Fruit fly (Drosophila melanogaster) whole organism, embryonic: ENCODE results near the gene Usp5.
A peak's percentile ranks its signal among the peaks of the same experiment; 100 is the strongest.

Experiments
- Aef1 ChIP-seq: fragments of 200-800 bp; sonication (Bioruptor generic); IDR thresholded peaks from 3 replicates; pipeline ENCODE4 v1.3.6; 2022; ENCODE audit warnings: missing biosample characterization, missing genetic modification characterization
- Asciz ChIP-seq: fragments of 200-800 bp; sonication (Bioruptor generic); optimal IDR thresholded peaks from 2 replicates; lab custom pipeline; 2017; ENCODE audit warnings: missing biosample characterization, mild to moderate bottlenecking, missing genetic modification characterization, missing genetic modification reagents
- Blimp-1 ChIP-seq: fragments of 200-800 bp; sonication (Bioruptor generic); optimal IDR thresholded peaks from 3 replicates; lab custom pipeline; 2018; ENCODE audit warnings: missing biosample characterization, missing genetic modification characterization, mild to moderate bottlenecking, moderate library complexity, missing genetic modification reagents
- CG10431 ChIP-seq: fragments of 200-800 bp; sonication (Bioruptor generic); optimal IDR thresholded peaks from 3 replicates; lab custom pipeline; 2018; ENCODE audit warnings: missing biosample characterization, mild to moderate bottlenecking, missing genetic modification characterization
- CG10462 ChIP-seq: fragments of 200-800 bp; sonication (Bioruptor generic); optimal IDR thresholded peaks from 2 replicates; lab custom pipeline; 2016; ENCODE audit warnings: missing biosample characterization, missing genetic modification characterization
- CG10959 ChIP-seq: fragments of 200-800 bp; sonication (Bioruptor generic); IDR thresholded peaks from 2 replicates; pipeline ENCODE4 v1.3.6; 2022; ENCODE audit warnings: missing biosample characterization, missing genetic modification characterization
- CG11247 ChIP-seq: fragments of 200-800 bp; sonication (Bioruptor generic); IDR thresholded peaks from 2 replicates; pipeline ENCODE4 v1.3.6; 2022; ENCODE audit warnings: missing biosample characterization, missing genetic modification characterization
- CG1602 ChIP-seq: fragments of 200-800 bp; sonication (Bioruptor generic); optimal IDR thresholded peaks from 3 replicates; lab custom pipeline; 2016; ENCODE audit warnings: missing biosample characterization, missing genetic modification characterization
- CG17568 ChIP-seq: fragments of 200-800 bp; sonication (Bioruptor generic); optimal IDR thresholded peaks from 2 replicates; lab custom pipeline; 2018; ENCODE audit warnings: missing biosample characterization, mild to moderate bottlenecking, missing genetic modification characterization, moderate library complexity
- CG18262 ChIP-seq: fragments of 200-800 bp; optimal IDR thresholded peaks from 3 replicates; lab custom pipeline; 2019; ENCODE audit warnings: missing biosample characterization, mild to moderate bottlenecking, missing genetic modification characterization, moderate library complexity
- CG2202 ChIP-seq: fragments of 200-800 bp; sonication (Bioruptor generic); optimal IDR thresholded peaks from 2 replicates; lab custom pipeline; 2018; ENCODE audit warnings: missing biosample characterization, mild to moderate bottlenecking, missing genetic modification characterization
- CG2712 ChIP-seq: fragments of 200-800 bp; optimal IDR thresholded peaks from 3 replicates; lab custom pipeline; 2019; ENCODE audit warnings: missing biosample characterization, mild to moderate bottlenecking, missing genetic modification characterization, moderate library complexity
- CG2875 ChIP-seq: fragments of 200-800 bp; sonication (Bioruptor generic); optimal IDR thresholded peaks from 2 replicates; lab custom pipeline; 2017; ENCODE audit warnings: missing biosample characterization, mild to moderate bottlenecking, missing genetic modification characterization, missing genetic modification reagents
- CG3065 ChIP-seq: fragments of 200-800 bp; sonication (Bioruptor generic); optimal IDR thresholded peaks from 2 replicates; lab custom pipeline; 2016; ENCODE audit warnings: missing biosample characterization, missing genetic modification characterization
- CG31441 ChIP-seq: fragments of 200-800 bp; sonication (Bioruptor generic); IDR thresholded peaks from 2 replicates; pipeline ENCODE4 v1.3.6; 2022; ENCODE audit warnings: missing biosample characterization, missing genetic modification characterization
- CG42726 ChIP-seq: fragments of 200-800 bp; sonication (Bioruptor generic); IDR thresholded peaks from 2 replicates; pipeline ENCODE4 v1.3.6; 2022; ENCODE audit warnings: missing biosample characterization, missing genetic modification characterization; ENCODE audit not compliant: partially characterized antibody
- CG7357 ChIP-seq: fragments of 200-800 bp; sonication (Bioruptor generic); IDR thresholded peaks from 3 replicates; pipeline ENCODE4 v1.3.6; 2022; ENCODE audit warnings: missing biosample characterization, missing genetic modification characterization
- CG7745 ChIP-seq: fragments of 200-800 bp; sonication (Bioruptor generic); optimal IDR thresholded peaks from 2 replicates; lab custom pipeline; 2018; ENCODE audit warnings: missing biosample characterization, mild to moderate bottlenecking, missing genetic modification characterization, moderate library complexity
- CG8290 ChIP-seq, 3 experiments: fragments of 200-800 bp; sonication (Bioruptor generic); optimal IDR thresholded peaks; 2 replicates each; lab custom pipeline; 2016 to 2019; ENCODE audit warnings: missing biosample characterization in 3 of 3, missing genetic modification characterization in 3 of 3, mild to moderate bottlenecking in 2 of 3, moderate library complexity in 1 of 3
- Deaf1 ChIP-seq: fragments of 200-800 bp; optimal IDR thresholded peaks from 3 replicates; lab custom pipeline; 2019; ENCODE audit warnings: missing biosample characterization, mild to moderate bottlenecking, missing genetic modification characterization, moderate library complexity
- Eip74EF ChIP-seq, 2 experiments: fragments of 200-800 bp in 1 of 2; fragments of >200 bp in 1 of 2; sonication (Bioruptor generic) in 1 of 2; optimal IDR thresholded peaks; 2 replicates each; lab custom pipeline; 2017 to 2019; ENCODE audit warnings: missing biosample characterization in 2 of 2, missing genetic modification characterization in 2 of 2, mild to moderate bottlenecking in 1 of 2, moderate library complexity in 1 of 2
- HLHmδ ChIP-seq: fragments of 200-800 bp; sonication (Bioruptor generic); optimal IDR thresholded peaks from 2 replicates; lab custom pipeline; 2018; ENCODE audit warnings: missing biosample characterization, mild to moderate bottlenecking, missing genetic modification characterization, moderate library complexity
- Lhr ChIP-seq: fragments of 200-800 bp; sonication (Bioruptor generic); optimal IDR thresholded peaks from 3 replicates; lab custom pipeline; 2017; ENCODE audit warnings: mild to moderate bottlenecking, missing biosample characterization, missing genetic modification reagents, missing genetic modification characterization
- MTF-1 ChIP-seq: fragments of 200-800 bp; sonication (Bioruptor generic); optimal IDR thresholded peaks from 2 replicates; lab custom pipeline; 2018; ENCODE audit warnings: missing biosample characterization, mild to moderate bottlenecking, missing genetic modification characterization, borderline replicate concordance
- Nf-YB ChIP-seq: fragments of 200-800 bp; sonication (Bioruptor generic); optimal IDR thresholded peaks from 3 replicates; lab custom pipeline; 2019; ENCODE audit warnings: missing biosample characterization, mild to moderate bottlenecking, missing genetic modification characterization, moderate library complexity
- Pdp1 ChIP-seq, 2 experiments: fragments of 200-800 bp; sonication (Bioruptor generic); optimal IDR thresholded peaks; 3 replicates each; lab custom pipeline; 2016; ENCODE audit warnings: missing biosample characterization in 2 of 2, missing genetic modification characterization in 2 of 2, mild to moderate bottlenecking in 1 of 2, moderate library complexity in 1 of 2
- Spps ChIP-seq: fragments of 200-800 bp; sonication (Bioruptor generic); optimal IDR thresholded peaks from 2 replicates; lab custom pipeline; 2018; ENCODE audit warnings: missing biosample characterization, mild to moderate bottlenecking, missing genetic modification characterization
- Usf ChIP-seq: fragments of 200-800 bp; sonication (Bioruptor generic); optimal IDR thresholded peaks from 2 replicates; lab custom pipeline; 2017; ENCODE audit warnings: missing genotype, missing biosample characterization, missing genetic modification characterization
- ash1 ChIP-seq: fragments of 200-800 bp; sonication (Bioruptor generic); optimal IDR thresholded peaks from 2 replicates; lab custom pipeline; 2018; ENCODE audit warnings: missing biosample characterization, mild to moderate bottlenecking, missing genetic modification characterization
- bsh ChIP-seq, 2 experiments: fragments of 200-800 bp; sonication (Bioruptor generic); optimal IDR thresholded peaks; 2 replicates each; lab custom pipeline; 2017 to 2018; ENCODE audit warnings: mild to moderate bottlenecking in 2 of 2, missing biosample characterization in 2 of 2, missing genetic modification characterization in 2 of 2, moderate library complexity in 1 of 2
- cg ChIP-seq: fragments of 200-800 bp; sonication (Bioruptor generic); optimal IDR thresholded peaks from 3 replicates; lab custom pipeline; 2019; ENCODE audit warnings: missing biosample characterization, mild to moderate bottlenecking, missing genetic modification characterization, moderate library complexity
- dmrt11E ChIP-seq: fragments of 200-800 bp; sonication (Bioruptor generic); optimal IDR thresholded peaks from 3 replicates; lab custom pipeline; 2018; ENCODE audit warnings: missing biosample characterization, mild to moderate bottlenecking, missing genetic modification characterization, moderate library complexity
- fd64A ChIP-seq: fragments of 200-800 bp; sonication (Bioruptor generic); optimal IDR thresholded peaks from 3 replicates; lab custom pipeline; 2018; ENCODE audit warnings: missing biosample characterization, mild to moderate bottlenecking, missing genetic modification characterization
- grau ChIP-seq: fragments of 200-800 bp; optimal IDR thresholded peaks from 3 replicates; lab custom pipeline; 2019; ENCODE audit warnings: missing biosample characterization, mild to moderate bottlenecking, missing genetic modification characterization, moderate library complexity
- gsb ChIP-seq: fragments of 200-800 bp; sonication (Bioruptor generic); IDR thresholded peaks from 2 replicates; pipeline ENCODE4 v1.3.6; 2022; ENCODE audit warnings: missing biosample characterization, missing genetic modification characterization
- gsb-n ChIP-seq: fragments of 200-800 bp; sonication (Bioruptor generic); optimal IDR thresholded peaks from 3 replicates; lab custom pipeline; 2018; ENCODE audit warnings: missing biosample characterization, mild to moderate bottlenecking, missing genetic modification characterization
- kay ChIP-seq: fragments of 200-800 bp; sonication (Bioruptor generic); optimal IDR thresholded peaks from 2 replicates; lab custom pipeline; 2016; ENCODE audit warnings: missing biosample characterization, missing genetic modification characterization
- kni ChIP-seq: fragments of 200-800 bp; sonication (Bioruptor generic); optimal IDR thresholded peaks from 3 replicates; lab custom pipeline; 2017; ENCODE audit warnings: mild to moderate bottlenecking, missing biosample characterization, missing genetic modification reagents, missing genetic modification characterization
- lola ChIP-seq, 3 experiments: fragments of >200 bp in 2 of 3; fragments of 200-800 bp in 1 of 3; sonication (Bioruptor generic) in 1 of 3; optimal IDR thresholded peaks; 2 replicates each; lab custom pipeline; 2017 to 2019; ENCODE audit warnings: missing biosample characterization in 3 of 3, missing genetic modification characterization in 3 of 3, mild to moderate bottlenecking in 1 of 3, moderate library complexity in 1 of 3
- nerfin-1 ChIP-seq: fragments of 200-800 bp; sonication (Bioruptor generic); optimal IDR thresholded peaks from 3 replicates; lab custom pipeline; 2019; ENCODE audit warnings: missing biosample characterization, mild to moderate bottlenecking, missing genetic modification characterization, moderate library complexity
- oc ChIP-seq: fragments of 200-800 bp; sonication (Bioruptor generic); optimal IDR thresholded peaks from 2 replicates; lab custom pipeline; 2018; ENCODE audit warnings: missing biosample characterization, mild to moderate bottlenecking, missing genetic modification characterization, moderate library complexity
- otp ChIP-seq: fragments of 200-800 bp; sonication (Bioruptor generic); IDR thresholded peaks from 3 replicates; pipeline ENCODE4, ENCODE4 v1.3.6; 2022; ENCODE audit warnings: missing biosample characterization, missing genetic modification characterization
- sens ChIP-seq: fragments of 200-800 bp; sonication (Bioruptor generic); peaks from one replicate; lab custom pipeline; 2016; ENCODE audit warnings: missing biosample characterization, missing genetic modification characterization
- sim ChIP-seq: fragments of 200-800 bp; sonication (Bioruptor generic); IDR thresholded peaks from 2 replicates; pipeline ENCODE4 v1.3.6; 2022; ENCODE audit warnings: missing biosample characterization, missing genetic modification characterization
- slou ChIP-seq: fragments of 200-800 bp; sonication (Bioruptor generic); optimal IDR thresholded peaks from 3 replicates; lab custom pipeline; 2016; ENCODE audit warnings: missing biosample characterization, missing genetic modification characterization
- twi ChIP-seq: fragments of 200-800 bp; optimal IDR thresholded peaks from 2 replicates; lab custom pipeline; 2019; ENCODE audit warnings: missing biosample characterization, mild to moderate bottlenecking, missing genetic modification characterization, moderate library complexity
- tx ChIP-seq: fragments of 200-800 bp; sonication (Bioruptor generic); optimal IDR thresholded peaks from 2 replicates; lab custom pipeline; 2016; ENCODE audit warnings: missing biosample characterization, missing genetic modification characterization
- zen ChIP-seq: fragments of 200-800 bp; sonication (Bioruptor generic); optimal IDR thresholded peaks from 3 replicates; lab custom pipeline; 2018; ENCODE audit warnings: missing biosample characterization, mild to moderate bottlenecking, missing genetic modification characterization, moderate library complexity

Gene Usp5

dm6 chr3L:3141411-3141810 lies 6.7 kb downstream of the Usp5 start (continued):
- no peak for TF ChIP-seq CG42726 (GFP tag; lab: Robert Waterston, UW)
- no peak for TF ChIP-seq CG10462 (GFP tag; lab: Kevin White, UChicago)
- TF ChIP-seq kay (GFP tag; lab: Kevin White, UChicago): no peak
- TF ChIP-seq sens (GFP tag; lab: Kevin White, UChicago): peak; percentile 56
- peak; percentile 33 for TF ChIP-seq twi
- TF ChIP-seq otp (GFP tag; lab: Robert Waterston, UW): peak; percentile 11; the same call in 1 of the 3 replicates
- TF ChIP-seq CG7357 (GFP tag; lab: Robert Waterston, UW): no peak
- TF ChIP-seq Eip74EF (GFP tag; optimal IDR thresholded peaks at IDR 0.05; lab: Kevin White, UChicago): peak in 1 of 2 experiments; percentile 14
- no peak for TF ChIP-seq CG3065 (GFP tag; lab: Kevin White, UChicago)
- peak; percentile 30 for TF ChIP-seq CG2875 (GFP tag; lab: Kevin White, UChicago)
- no peak for TF ChIP-seq Usf
- TF ChIP-seq dmrt11E (tag; lab: Kevin White, UChicago): peak; percentile 1
- TF ChIP-seq nerfin-1 (tag; lab: Kevin White, UChicago): peak; percentile 29
- TF ChIP-seq CG1602: no peak
- TF ChIP-seq ash1 (GFP tag; lab: Kevin White, UChicago): no peak
- peak; percentile 35 for TF ChIP-seq fd64A
- TF ChIP-seq CG8290 (GFP tag; optimal IDR thresholded peaks at IDR 0.05; lab: Kevin White, UChicago): no peak
- peak in 1 of 2 experiments; percentile 38 for TF ChIP-seq CG8290 (tag; optimal IDR thresholded peaks at IDR 0.05; lab: Kevin White, UChicago)
- peak; percentile 50 for TF ChIP-seq gsb-n (tag; lab: Kevin White, UChicago)
- TF ChIP-seq grau (tag; lab: Kevin White, UChicago): no peak
- peak; percentile 32 for TF ChIP-seq CG17568
- TF ChIP-seq CG18262 (tag; lab: Kevin White, UChicago): peak; percentile 42
- peak; percentile 87 for TF ChIP-seq kni (GFP tag; lab: Kevin White, UChicago)
- TF ChIP-seq Deaf1 (tag; lab: Kevin White, UChicago): peak; percentile 7
- no peak for TF ChIP-seq tx (GFP tag; lab: Kevin White, UChicago)
- peak; percentile 93 for TF ChIP-seq HLHmδ (GFP tag; lab: Kevin White, UChicago)
- TF ChIP-seq CG10431 (GFP tag; lab: Kevin White, UChicago): peak; percentile 85
- no peak for TF ChIP-seq CG10959
- TF ChIP-seq lola (GFP tag; optimal IDR thresholded peaks at IDR 0.05; lab: Kevin White, UChicago): peak in 1 of 3 experiments; percentile 33
- TF ChIP-seq Pdp1 (GFP tag; optimal IDR thresholded peaks at IDR 0.05; lab: Kevin White, UChicago): peak in 1 of 2 experiments; percentile 73
- TF ChIP-seq CG2202 (tag; lab: Kevin White, UChicago): peak; percentile 43
- peak; percentile 64 for TF ChIP-seq CG7745 (tag; lab: Kevin White, UChicago)
- TF ChIP-seq cg: peak; percentile 24
- TF ChIP-seq Nf-YB (GFP tag; lab: Kevin White, UChicago): no peak
- TF ChIP-seq oc (tag; lab: Kevin White, UChicago): peak; percentile 0
- TF ChIP-seq Blimp-1: peak; percentile 100
- TF ChIP-seq Spps: peak; percentile 59
- peak in 1 of 2 experiments; percentile 61 for TF ChIP-seq bsh (GFP tag; optimal IDR thresholded peaks at IDR 0.05; lab: Kevin White, UChicago)
- TF ChIP-seq CG31441 (GFP tag; lab: Robert Waterston, UW): peak; percentile 28; the same call in 1 of the 2 replicates
- peak; percentile 8 for TF ChIP-seq Asciz
- peak; percentile 10 for TF ChIP-seq MTF-1 (GFP tag; lab: Kevin White, UChicago)
- TF ChIP-seq sim (GFP tag; lab: Robert Waterston, UW): peak; percentile 36; the same call in 1 of the 2 replicates
- 0 out of 2 replicates have a peak, but pooled peaks have one; percentile 32 for TF ChIP-seq CG11247
- TF ChIP-seq gsb (GFP tag; lab: Robert Waterston, UW): no peak
- TF ChIP-seq zen: no peak
- TF ChIP-seq Aef1 (GFP tag; lab: Robert Waterston, UW): no peak
- TF ChIP-seq slou: no peak
- peak; percentile 34 for TF ChIP-seq CG2712 (tag; lab: Kevin White, UChicago)
- TF ChIP-seq Lhr (GFP tag; lab: Kevin White, UChicago): peak; percentile 7
